Worm (Caenorhabditis elegans): ENCODE data around the gene ncx-1.

ncx-1 gene

DNA sequence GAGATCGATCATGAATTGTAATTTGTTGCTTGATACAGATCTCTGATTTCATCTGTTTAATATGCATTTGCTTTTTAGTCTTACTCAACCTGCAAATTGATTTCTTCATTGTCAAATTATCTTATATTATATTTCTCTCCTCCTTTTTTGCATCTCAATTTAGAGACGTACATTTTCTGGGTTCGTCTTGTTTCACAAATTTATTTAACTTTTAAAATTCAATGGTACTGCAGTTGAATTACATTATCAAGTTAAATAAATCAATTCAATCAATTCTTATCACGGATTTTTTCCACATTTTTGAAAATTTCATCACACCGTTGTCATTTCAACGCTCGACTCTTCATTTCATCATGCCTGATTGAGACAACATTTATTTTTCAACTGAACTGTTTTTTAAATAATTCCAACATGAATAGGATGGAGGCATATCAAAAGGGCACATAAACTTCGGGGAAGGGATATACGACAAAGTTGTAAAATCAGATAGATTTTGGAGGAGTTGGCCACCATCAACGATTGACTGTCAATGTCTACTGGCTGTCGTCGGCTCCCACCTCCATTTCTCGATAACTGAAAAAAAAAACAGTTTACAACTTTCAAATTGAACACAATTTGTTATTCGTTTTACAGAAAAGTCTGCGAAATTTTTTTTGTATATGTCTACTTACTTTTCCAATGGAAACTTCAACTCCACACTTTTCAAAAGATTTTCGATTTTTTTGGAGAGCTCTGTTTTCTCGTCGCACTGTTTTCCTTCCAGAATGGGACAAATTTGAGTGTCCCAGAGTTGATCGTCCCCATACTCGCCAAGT lies 42.0 kb upstream of the ncx-1 start:
- TF ChIP-seq ztf-22 (GFP tag; optimal IDR thresholded peaks at IDR 0.05) (no peak), nhr-90 (tag; optimal IDR thresholded peaks at IDR 0.05) (peak; percentile 72), D2030.7 (GFP tag; IDR thresholded peaks at IDR 0.05) (no peak), attf-5 (GFP tag; optimal IDR thresholded peaks at IDR 0.05) (peak; percentile 69), snpc-1.3 (tag; optimal IDR thresholded peaks at IDR 0.05; ENCODE audit: insufficient read depth) (no peak), egl-44 (GFP tag; IDR thresholded peaks at IDR 0.05) (no peak), cebp-1 (GFP tag; IDR thresholded peaks at IDR 0.05) (peak; percentile 70), cebp-1 (tag; optimal IDR thresholded peaks at IDR 0.05) (peak; percentile 85), lag-1 (GFP tag; IDR thresholded peaks at IDR 0.05) (no peak), hmg-20 (GFP tag; IDR thresholded peaks at IDR 0.05) (no peak), F23B12.7 (tag; optimal IDR thresholded peaks at IDR 0.05; ENCODE audit: insufficient read depth) (no peak), ama-1 (optimal IDR thresholded peaks at IDR 0.05) (peak; percentile 66), ama-1 (GFP tag; optimal IDR thresholded peaks at IDR 0.05) (no peak), ceh-58 (GFP tag; IDR thresholded peaks at IDR 0.05) (no peak), Y53F4B.3 (GFP tag; IDR thresholded peaks at IDR 0.05) (no peak), mxl-1 (tag; optimal IDR thresholded peaks at IDR 0.05) (no peak), fkh-3 (tag; optimal IDR thresholded peaks at IDR 0.05) (no peak), nfya-2 (GFP tag; IDR thresholded peaks at IDR 0.05) (no peak), tlf-1 (GFP tag; optimal IDR thresholded peaks at IDR 0.05) (peak; percentile 26), nfyb-1 (GFP tag; IDR thresholded peaks at IDR 0.05) (no peak), lin-26 (GFP tag; IDR thresholded peaks at IDR 0.05) (no peak), dpl-1 (GFP tag; optimal IDR thresholded peaks at IDR 0.05) (no peak), egl-18 (GFP tag; IDR thresholded peaks at IDR 0.05) (no peak), madf-3 (GFP tag; IDR thresholded peaks at IDR 0.05) (0 out of 2 replicates have a peak, but pooled peaks have one; percentile 66), Y67H2A.10 (GFP tag; conservative IDR thresholded peaks at IDR 0.05) (no peak), F39B2.1 (GFP tag; IDR thresholded peaks at IDR 0.05) (no peak), F33H1.4 (GFP tag; IDR thresholded peaks at IDR 0.05) (no peak), atf-7 (tag; optimal IDR thresholded peaks at IDR 0.05) (peak; percentile 32), lin-54 (GFP tag; optimal IDR thresholded peaks at IDR 0.05) (peak; percentile 30), tbx-9 (tag; optimal IDR thresholded peaks at IDR 0.05; ENCODE audit: borderline replicate concordance) (no peak), Y79H2A.3 (GFP tag; conservative IDR thresholded peaks at IDR 0.05) (no peak), ceh-100 (GFP tag; IDR thresholded peaks at IDR 0.05) (no peak), zim-3 (tag; optimal IDR thresholded peaks at IDR 0.05) (no peak), lir-1 (GFP tag; conservative IDR thresholded peaks at IDR 0.05) (no peak), snpc-3.4 (tag; optimal IDR thresholded peaks at IDR 0.05) (peak; percentile 12), ccch-3 (GFP tag; optimal IDR thresholded peaks at IDR 0.05) (no peak), mes-4 (tag; optimal IDR thresholded peaks at IDR 0.05) (no peak), unc-62 (GFP tag; optimal IDR thresholded peaks at IDR 0.05) (no peak), somi-1 (GFP tag; optimal IDR thresholded peaks at IDR 0.05) (no peak), unc-130 (GFP tag; optimal IDR thresholded peaks at IDR 0.05) (no peak), Y53G8AR.9 (GFP tag; conservative IDR thresholded peaks at IDR 0.05) (peak; percentile 81), chd-7 (tag; optimal IDR thresholded peaks at IDR 0.05) (no peak), Y56A3A.18 (GFP tag; IDR thresholded peaks at IDR 0.05) (peak; percentile 6), C06A6.2 (GFP tag; conservative IDR thresholded peaks at IDR 0.05) (no peak), egrh-3 (GFP tag; IDR thresholded peaks at IDR 0.05) (no peak), lsl-1 (GFP tag; optimal IDR thresholded peaks at IDR 0.05) (no peak), die-1 (tag; optimal IDR thresholded peaks at IDR 0.05) (no peak), hlh-12 (tag; optimal IDR thresholded peaks at IDR 0.05) (no peak), ets-4 (GFP tag; optimal IDR thresholded peaks at IDR 0.05) (peak; percentile 7)
